Worm (Caenorhabditis elegans) whole organism, L4 larva: ENCODE results near the gene rgs-5.

ENCODE experiments used
- F10B5.3 ChIP-seq: sonication (generic microtip); optimal IDR thresholded peaks from 2 replicates; lab custom pipeline; 2016; ENCODE audit warnings: mild to moderate bottlenecking, missing genetic modification characterization, missing compliant biosample characterization
- F44E2.7 ChIP-seq: fragments of 200-800 bp; sonication (Bioruptor generic); IDR thresholded peaks from 2 replicates; pipeline ENCODE4 v2.1.2; 2022; ENCODE audit warnings: missing genetic modification characterization, missing compliant biosample characterization
- F49E8.2 ChIP-seq: sonication (generic microtip); optimal IDR thresholded peaks from 2 replicates; lab custom pipeline; 2016; ENCODE audit warnings: missing compliant biosample characterization, mild to moderate bottlenecking, missing genetic modification characterization, borderline replicate concordance
- Y105C5A.15 ChIP-seq: fragments of 200-800 bp; sonication (Bioruptor generic); IDR thresholded peaks from 2 replicates; pipeline ENCODE4 v1.3.6; 2022; ENCODE audit warnings: missing genetic modification characterization, missing compliant biosample characterization
- Y48G9A.11 ChIP-seq: fragments of 200-800 bp; sonication (Bioruptor generic); IDR thresholded peaks from 2 replicates; pipeline ENCODE4 v1.3.6; 2022; ENCODE audit warnings: missing genetic modification reagents, missing genetic modification characterization, missing compliant biosample characterization
- ZK546.5 ChIP-seq, 2 experiments: sonication (generic microtip); optimal IDR thresholded peaks; 2 replicates each; lab custom pipeline; 2017; ENCODE audit warnings: missing biosample characterization in 2 of 2, missing genetic modification characterization in 2 of 2
- aha-1 ChIP-seq: fragments of 150-350 bp; peaks from one replicate; lab custom pipeline; 2014; ENCODE audit warnings: missing biosample characterization, missing genetic modification characterization
- ama-1 ChIP-seq: fragments of 150-350 bp; optimal IDR thresholded peaks from 2 replicates; lab custom pipeline; 2014; ENCODE audit warnings: inconsistent platforms, mixed read lengths
- ceh-20 ChIP-seq: fragments of 200-800 bp; sonication (Bioruptor generic); IDR thresholded peaks from 2 replicates; pipeline ENCODE4 v1.3.6; 2022; ENCODE audit warnings: missing genetic modification reagents, missing genetic modification characterization, missing compliant biosample characterization
- ceh-28 ChIP-seq: fragments of 150-350 bp; optimal IDR thresholded peaks from 2 replicates; lab custom pipeline; 2014; ENCODE audit warnings: missing biosample characterization, missing genetic modification reagents, missing genetic modification characterization
- ceh-62 ChIP-seq: sonication (generic microtip); optimal IDR thresholded peaks from 2 replicates; lab custom pipeline; 2017; ENCODE audit warnings: missing biosample characterization, missing genetic modification characterization
- daf-19 ChIP-seq: fragments of 200-800 bp; sonication (Bioruptor generic); conservative IDR thresholded peaks from 2 replicates; pipeline ENCODE4 v1.3.6; 2022; ENCODE audit warnings: missing genetic modification characterization, missing compliant biosample characterization
- dmd-9 ChIP-seq: fragments of 200-800 bp; sonication (Bioruptor generic); IDR thresholded peaks from 2 replicates; pipeline ENCODE4 v1.3.6; 2022; ENCODE audit warnings: missing genetic modification reagents, missing genetic modification characterization, missing compliant biosample characterization
- dpl-1 ChIP-seq: fragments of 150-350 bp; optimal IDR thresholded peaks from 2 replicates; lab custom pipeline; 2014; ENCODE audit warnings: missing biosample characterization, missing genetic modification reagents, missing genetic modification characterization
- duxl-1 ChIP-seq: sonication (generic microtip); optimal IDR thresholded peaks from 2 replicates; lab custom pipeline; 2016; ENCODE audit warnings: mild to moderate bottlenecking, missing genetic modification characterization, moderate library complexity, missing compliant biosample characterization; ENCODE audit not compliant: poor library complexity
- egl-43 ChIP-seq: fragments of 200-800 bp; sonication (Bioruptor generic); IDR thresholded peaks from 2 replicates; pipeline ENCODE4 v1.3.6; 2022; ENCODE audit warnings: missing genetic modification reagents, missing genetic modification characterization, missing compliant biosample characterization
- gei-8 ChIP-seq: fragments of 200-800 bp; sonication (Bioruptor generic); optimal IDR thresholded peaks from 2 replicates; lab custom pipeline; 2018; ENCODE audit warnings: mild to moderate bottlenecking, missing genetic modification characterization, missing compliant biosample characterization
- jun-1 ChIP-seq: fragments of 150-350 bp; optimal IDR thresholded peaks from 2 replicates; lab custom pipeline; 2014; ENCODE audit warnings: missing biosample characterization, missing genetic modification reagents, missing genetic modification characterization
- lim-7 ChIP-seq: fragments of 200-800 bp; sonication (Bioruptor generic); IDR thresholded peaks from 2 replicates; pipeline ENCODE4 v1.3.6; 2022; ENCODE audit warnings: missing genetic modification characterization, missing compliant biosample characterization
- lin-13 ChIP-seq: fragments of 150-350 bp; optimal IDR thresholded peaks from 2 replicates; lab custom pipeline; 2014; ENCODE audit warnings: missing biosample characterization, missing genetic modification reagents, missing genetic modification characterization
- lin-29 ChIP-seq: fragments of 200-800 bp; sonication (Bioruptor generic); IDR thresholded peaks from 2 replicates; pipeline ENCODE4 v1.3.6; 2022; ENCODE audit warnings: missing genetic modification reagents, missing genetic modification characterization, missing compliant biosample characterization
- lin-38 ChIP-seq: fragments of 200-800 bp; sonication (Bioruptor generic); IDR thresholded peaks from 2 replicates; pipeline ENCODE4 v1.3.6; 2022; ENCODE audit warnings: missing genetic modification reagents, missing genetic modification characterization, missing compliant biosample characterization
- mdl-1 ChIP-seq, 2 experiments: fragments of 150-350 bp in 1 of 2; sonication (generic microtip) in 1 of 2; optimal IDR thresholded peaks; 2 replicates each; lab custom pipeline; 2014 to 2017; ENCODE audit warnings: missing biosample characterization in 2 of 2, missing genetic modification characterization in 2 of 2
- mep-1 ChIP-seq: fragments of 150-350 bp; sonication (generic microtip); optimal IDR thresholded peaks from 3 replicates; lab custom pipeline; 2014; ENCODE audit warnings: missing biosample characterization, missing genetic modification characterization
- mes-2 ChIP-seq: sonication (generic microtip); optimal IDR thresholded peaks from 2 replicates; lab custom pipeline; 2016; ENCODE audit warnings: missing genotype, mild to moderate bottlenecking, missing genetic modification characterization, missing compliant biosample characterization; ENCODE audit not compliant: poor library complexity, severe bottlenecking
- mxl-2 ChIP-seq: fragments of 200-800 bp; sonication (Bioruptor generic); conservative IDR thresholded peaks from 2 replicates; pipeline ENCODE4 v1.3.6; 2022; ENCODE audit warnings: missing genetic modification reagents, missing genetic modification characterization, missing compliant biosample characterization
- mxl-3 ChIP-seq: fragments of 200-800 bp; sonication (Bioruptor generic); optimal IDR thresholded peaks from 2 replicates; lab custom pipeline; 2018; ENCODE audit warnings: mild to moderate bottlenecking, missing genetic modification characterization, missing compliant biosample characterization
- nhr-11 ChIP-seq: fragments of 150-350 bp; optimal IDR thresholded peaks from 2 replicates; lab custom pipeline; 2014; ENCODE audit warnings: missing biosample characterization, missing genetic modification characterization
- nhr-237 ChIP-seq: sonication (generic microtip); optimal IDR thresholded peaks from 2 replicates; lab custom pipeline; 2017; ENCODE audit warnings: missing biosample characterization, missing genetic modification characterization
- nhr-28 ChIP-seq: fragments of 150-350 bp; optimal IDR thresholded peaks from 2 replicates; lab custom pipeline; 2014; ENCODE audit warnings: missing biosample characterization, missing genetic modification characterization
- nhr-41 ChIP-seq: fragments of 200-800 bp; sonication (Bioruptor generic); IDR thresholded peaks from 2 replicates; pipeline ENCODE4 v1.3.6; 2022; ENCODE audit warnings: missing genetic modification reagents, missing genetic modification characterization, missing compliant biosample characterization
- pha-4 ChIP-seq, 2 experiments: fragments of 150-350 bp in 1 of 2; fragments of 200-800 bp in 1 of 2; sonication (Bioruptor generic) in 1 of 2; IDR thresholded peaks in 1 of 2; optimal IDR thresholded peaks in 1 of 2; 2 replicates each; pipeline versions ENCODE4 v1.3.6 to Lab custom; 2014 to 2022; ENCODE audit warnings: missing genetic modification characterization in 2 of 2, missing genetic modification reagents in 2 of 2, missing biosample characterization in 1 of 2, missing compliant biosample characterization in 1 of 2
- php-3 ChIP-seq: fragments of 200-800 bp; sonication (Bioruptor generic); IDR thresholded peaks from 2 replicates; pipeline ENCODE4 v1.3.6; 2022; ENCODE audit warnings: missing genetic modification reagents, missing genetic modification characterization, missing compliant biosample characterization
- pqm-1 ChIP-seq: sonication (generic microtip); optimal IDR thresholded peaks from 2 replicates; lab custom pipeline; 2017; ENCODE audit warnings: missing biosample characterization, missing genetic modification characterization
- set-16 ChIP-seq: fragments of 200-800 bp; sonication (Bioruptor generic); IDR thresholded peaks from 2 replicates; pipeline ENCODE4 v1.3.6; 2022; ENCODE audit warnings: missing genetic modification reagents, missing genetic modification characterization, missing compliant biosample characterization
- spr-1 ChIP-seq: sonication (generic microtip); optimal IDR thresholded peaks from 2 replicates; lab custom pipeline; 2016; ENCODE audit warnings: mild to moderate bottlenecking, missing genetic modification characterization, missing compliant biosample characterization
- unc-39 ChIP-seq: sonication (generic microtip); optimal IDR thresholded peaks from 2 replicates; lab custom pipeline; 2017; ENCODE audit warnings: missing biosample characterization, missing genetic modification characterization
- unc-62 ChIP-seq, 3 experiments: fragments of 150-350 bp in 1 of 3; sonication (generic microtip); optimal IDR thresholded peaks in 2 of 3; peaks in 1 of 3; 1 replicate in 1 of 3; 2 replicates in 2 of 3; lab custom pipeline; 2014 to 2017; ENCODE audit warnings: missing biosample characterization in 3 of 3, missing genetic modification characterization in 3 of 3, missing genetic modification reagents in 3 of 3, missing genotype in 1 of 3
- vab-7 ChIP-seq: fragments of 200-800 bp; sonication (Bioruptor generic); IDR thresholded peaks from 2 replicates; pipeline ENCODE4 v1.3.6; 2022; ENCODE audit warnings: missing genetic modification reagents, missing genetic modification characterization, missing compliant biosample characterization
- ztf-7 ChIP-seq: fragments of 150-350 bp; optimal IDR thresholded peaks from 2 replicates; lab custom pipeline; 2014; ENCODE audit warnings: missing biosample characterization, missing genetic modification characterization

The rgs-5 gene

ce11 chrIII:5715467-5715866, 17.1 kb downstream of the rgs-5 start (continued):
- no peak for TF ChIP-seq ceh-62 (tag; lab: Kevin White, UChicago)
- peak; percentile 70 for TF ChIP-seq mxl-3 (GFP tag; lab: Kevin White, UChicago)
- TF ChIP-seq lin-29, result no peak

DNA sequence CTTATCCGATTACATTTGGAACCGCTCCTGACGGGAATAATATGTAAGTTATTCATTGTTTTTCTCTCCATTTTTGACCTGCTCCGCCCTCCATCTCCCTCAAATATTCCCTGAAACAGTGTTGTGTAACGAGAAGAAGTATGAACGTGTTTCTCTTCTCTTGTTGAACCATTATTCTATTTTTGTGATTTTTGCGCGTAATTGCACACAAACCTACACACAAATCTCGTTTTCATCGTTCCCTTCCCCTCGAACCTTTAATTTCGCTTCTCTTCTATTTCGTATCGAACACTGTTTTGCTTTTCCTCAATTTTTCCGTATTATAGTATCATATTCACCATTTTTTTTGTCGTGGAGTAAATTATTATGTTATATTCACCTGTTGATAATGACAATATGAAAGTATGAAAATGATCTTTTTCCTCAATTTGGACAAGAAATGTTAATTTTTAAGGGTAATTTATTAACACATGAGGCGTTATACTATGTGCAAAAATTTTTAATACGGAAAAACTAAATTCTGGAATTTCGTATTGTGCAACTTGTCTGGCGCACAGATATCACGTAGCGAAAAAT, 18.9 kb downstream of the rgs-5 start:
- no peak for TF ChIP-seq lim-7
- peak; percentile 64; the same call in 1 of the 2 replicates for TF ChIP-seq daf-19
- TF ChIP-seq ceh-28, result no peak
- TF ChIP-seq lin-29, result no peak
- no peak for TF ChIP-seq ceh-20 (GFP tag; lab: Robert Waterston, UW)
- TF ChIP-seq nhr-237, result no peak
- TF ChIP-seq ama-1, result peak; percentile 67
- no peak for TF ChIP-seq nhr-11 (tag; lab: Kevin White, UChicago)
- 0 out of 2 replicates have a peak, but pooled peaks have one; percentile 35 for TF ChIP-seq Y105C5A.15
- TF ChIP-seq vab-7 (GFP tag; lab: Robert Waterston, UW), result no peak
- TF ChIP-seq unc-62 (GFP tag; optimal IDR thresholded peaks at IDR 0.05 in 1 of 2; lab: Kevin White, UChicago), result peak in 1 of 2 experiments; percentile 85
- TF ChIP-seq unc-62 (tag; optimal IDR thresholded peaks at IDR 0.05; lab: Kevin White, UChicago), result no peak

- TF ChIP-seq dpl-1 (GFP tag; lab: Kevin White, UChicago) (no peak), mxl-3 (GFP tag; lab: Kevin White, UChicago) (no peak), F44E2.7 (GFP tag; lab: Robert Waterston, UW) (no peak), lin-13 (GFP tag; lab: Kevin White, UChicago) (no peak), gei-8 (GFP tag; lab: Kevin White, UChicago) (no peak)
- TF ChIP-seq, all 104 proteins: peak for 0
Observed at ce11 chrIII:5718385-5718784, 20.0 kb downstream of the rgs-5 start.

DNA sequence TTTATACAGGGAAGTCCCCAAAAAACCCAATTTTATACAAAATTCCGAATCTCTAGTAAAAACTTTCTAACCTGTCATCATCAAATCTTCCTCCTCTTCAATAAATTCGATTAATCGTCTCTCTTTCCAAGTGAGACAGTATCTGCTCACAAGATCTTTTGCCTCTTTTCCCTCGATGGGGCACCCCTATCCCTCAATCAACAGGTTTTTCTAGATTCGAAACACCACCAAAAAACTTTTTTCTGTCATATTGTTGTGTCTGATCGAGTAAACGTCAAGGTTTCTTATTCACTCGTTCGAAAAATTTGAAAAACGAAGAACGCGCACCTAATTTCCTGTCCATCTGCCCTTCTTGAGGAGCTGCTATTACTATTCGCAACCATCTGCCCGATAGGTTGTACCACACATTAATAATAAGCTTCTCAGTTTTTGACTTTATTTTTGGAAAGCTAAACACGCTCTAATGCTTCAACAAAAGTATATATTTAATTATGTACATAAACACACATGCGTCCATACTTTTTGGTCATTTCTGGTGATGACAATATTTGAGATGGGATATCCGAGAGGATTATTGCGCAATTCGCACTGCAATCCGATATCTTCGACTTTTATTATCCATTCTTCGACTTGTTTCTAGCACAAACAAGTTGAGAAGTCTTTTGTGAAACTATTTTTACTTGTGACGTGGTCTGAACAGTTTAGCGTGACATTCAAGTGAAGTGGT, 20.9 kb downstream of the rgs-5 start:
- TF ChIP-seq mxl-2 (GFP tag; lab: Robert Waterston, UW) (no peak), mxl-3 (GFP tag; lab: Kevin White, UChicago) (no peak), mdl-1 (tag; optimal IDR thresholded peaks at IDR 0.05; lab: Kevin White, UChicago) (no peak), unc-62 (GFP tag; optimal IDR thresholded peaks at IDR 0.05 in 1 of 2; lab: Kevin White, UChicago) (peak in 1 of 2 experiments; percentile 13), unc-62 (tag; optimal IDR thresholded peaks at IDR 0.05; lab: Kevin White, UChicago) (no peak), spr-1 (tag; lab: Kevin White, UChicago) (no peak), nhr-41 (GFP tag; lab: Robert Waterston, UW) (no peak), pqm-1 (tag; lab: Kevin White, UChicago) (no peak), F49E8.2 (tag; lab: Kevin White, UChicago) (no peak), aha-1 (peak; percentile 93)

- no peak for TF ChIP-seq mdl-1 (tag; optimal IDR thresholded peaks at IDR 0.05; lab: Kevin White, UChicago)
- TF ChIP-seq F49E8.2 (tag; lab: Kevin White, UChicago), result peak; percentile 62
- no peak for TF ChIP-seq php-3 (GFP tag; lab: Robert Waterston, UW)
- no peak for TF ChIP-seq ztf-7 (tag; lab: Kevin White, UChicago)
- no peak for TF ChIP-seq ZK546.5 (tag; optimal IDR thresholded peaks at IDR 0.05; lab: Kevin White, UChicago)
- no peak for TF ChIP-seq pha-4 (GFP tag; IDR thresholded peaks at IDR 0.05; lab: Robert Waterston, UW)
- no peak for TF ChIP-seq pha-4 (tag; optimal IDR thresholded peaks at IDR 0.05; lab: Kevin White, UChicago)
- TF ChIP-seq set-16 (GFP tag; lab: Robert Waterston, UW), result no peak
- TF ChIP-seq mxl-3 (GFP tag; lab: Kevin White, UChicago), result no peak
- no peak for TF ChIP-seq nhr-28 (tag; lab: Kevin White, UChicago)
- peak; percentile 18 for TF ChIP-seq dpl-1 (GFP tag; lab: Kevin White, UChicago)
- TF ChIP-seq unc-39 (tag; lab: Kevin White, UChicago), result no peak
- TF ChIP-seq F10B5.3 (tag; lab: Kevin White, UChicago), result no peak
- no peak for TF ChIP-seq dmd-9 (GFP tag; lab: Robert Waterston, UW)
- TF ChIP-seq vab-7 (GFP tag; lab: Robert Waterston, UW), result no peak
- TF ChIP-seq pqm-1 (tag; lab: Kevin White, UChicago), result no peak
- TF ChIP-seq gei-8 (GFP tag; lab: Kevin White, UChicago), result no peak
- TF ChIP-seq jun-1 (tag; lab: Kevin White, UChicago), result no peak
- TF ChIP-seq egl-43 (GFP tag; lab: Robert Waterston, UW), result no peak
- TF ChIP-seq mes-2 (tag; lab: Kevin White, UChicago), result peak; percentile 35
- TF ChIP-seq mep-1, result no peak
- TF ChIP-seq duxl-1 (tag; lab: Kevin White, UChicago), result no peak
- TF ChIP-seq lin-38 (GFP tag; lab: Robert Waterston, UW), result peak; percentile 58
- TF ChIP-seq Y48G9A.11, result peak; percentile 50; the same call in 1 of the 2 replicates
Observed at ce11 chrIII:5719832-5720194, 21.5 kb downstream of the rgs-5 start.
